Fruit fly (Drosophila melanogaster) whole organism, embryonic: ENCODE data around the gene CG11241.
"Not testable (repeated sequence)": the region's sequence is repeated elsewhere in the genome, so short reads cannot be mapped to it uniquely, and the experiment has no call there.

Source experiments
- CG10979 ChIP-seq: fragments of 200-800 bp; sonication (Bioruptor generic); optimal IDR thresholded peaks from 2 replicates; lab custom pipeline; 2018; ENCODE audit warnings: missing biosample characterization, mild to moderate bottlenecking, missing genetic modification characterization, moderate library complexity
- CG11456 ChIP-seq: fragments of 200-800 bp; sonication (Bioruptor generic); IDR thresholded peaks from 3 replicates; pipeline ENCODE4 v1.3.6; 2022; ENCODE audit warnings: missing biosample characterization, missing genetic modification characterization
- CG11695 ChIP-seq: fragments of 200-800 bp; sonication (Bioruptor generic); IDR thresholded peaks from 3 replicates; pipeline ENCODE4 v1.3.6; 2022; ENCODE audit warnings: missing biosample characterization, missing genetic modification characterization
- CG12104 ChIP-seq: fragments of 200-800 bp; sonication (Bioruptor generic); optimal IDR thresholded peaks from 3 replicates; lab custom pipeline; 2016; ENCODE audit warnings: missing biosample characterization, missing genetic modification characterization
- CG12659 ChIP-seq: fragments of 200-800 bp; sonication (Bioruptor generic); optimal IDR thresholded peaks from 3 replicates; lab custom pipeline; 2017; ENCODE audit warnings: mild to moderate bottlenecking, missing biosample characterization, missing genetic modification reagents, missing genetic modification characterization
- CG13424 ChIP-seq: fragments of 200-800 bp; sonication (Bioruptor generic); optimal IDR thresholded peaks from 2 replicates; lab custom pipeline; 2019; ENCODE audit warnings: missing biosample characterization, mild to moderate bottlenecking, missing genetic modification characterization, moderate library complexity
- CG15601 ChIP-seq: fragments of 200-800 bp; sonication (Bioruptor generic); optimal IDR thresholded peaks from 3 replicates; lab custom pipeline; 2019; ENCODE audit warnings: missing biosample characterization, mild to moderate bottlenecking, missing genetic modification characterization, moderate library complexity
- CG16813 ChIP-seq: fragments of 200-800 bp; sonication (Bioruptor generic); IDR thresholded peaks from 3 replicates; pipeline ENCODE4 v1.3.6; 2022; ENCODE audit warnings: missing biosample characterization, missing genetic modification characterization; ENCODE audit not compliant: partially characterized antibody
- CG16815 ChIP-seq: fragments of 200-800 bp; sonication (Bioruptor generic); optimal IDR thresholded peaks from 3 replicates; lab custom pipeline; 2017; ENCODE audit warnings: missing biosample characterization, mild to moderate bottlenecking, missing genetic modification characterization
- CG18011 ChIP-seq: fragments of 200-800 bp; sonication (Bioruptor generic); optimal IDR thresholded peaks from 2 replicates; lab custom pipeline; 2017; ENCODE audit warnings: missing biosample characterization, missing genetic modification characterization, mild to moderate bottlenecking, moderate library complexity, missing genotype
- CG2199 ChIP-seq: fragments of 200-800 bp; sonication (Bioruptor generic); IDR thresholded peaks from 3 replicates; pipeline ENCODE4 v1.3.6; 2022; ENCODE audit warnings: missing biosample characterization, missing genetic modification characterization
- CG3838 ChIP-seq: fragments of 200-800 bp; sonication (Bioruptor generic); optimal IDR thresholded peaks from 3 replicates; lab custom pipeline; 2016; ENCODE audit warnings: missing biosample characterization, missing genetic modification characterization
- CG4707 ChIP-seq: fragments of 200-800 bp; sonication (Bioruptor generic); optimal IDR thresholded peaks from 2 replicates; lab custom pipeline; 2018; ENCODE audit warnings: missing biosample characterization, mild to moderate bottlenecking, missing genetic modification characterization, moderate library complexity
- CTCF ChIP-seq: fragments of 200-800 bp; sonication (Bioruptor generic); optimal IDR thresholded peaks from 2 replicates; lab custom pipeline; 2017; ENCODE audit warnings: missing biosample characterization, mild to moderate bottlenecking, missing genetic modification characterization, moderate library complexity
- Dip2 ChIP-seq: fragments of 200-800 bp; sonication (Bioruptor generic); IDR thresholded peaks from 2 replicates; pipeline ENCODE4 v1.3.6; 2022; ENCODE audit warnings: missing biosample characterization, missing genetic modification characterization
- Ets97D ChIP-seq: fragments of 200-800 bp; sonication (Bioruptor generic); optimal IDR thresholded peaks from 3 replicates; lab custom pipeline; 2016; ENCODE audit warnings: missing biosample characterization, missing genetic modification characterization
- Fer3 ChIP-seq: fragments of 200-800 bp; sonication (Bioruptor generic); optimal IDR thresholded peaks from 2 replicates; lab custom pipeline; 2018; ENCODE audit warnings: missing biosample characterization, mild to moderate bottlenecking, missing genetic modification characterization, moderate library complexity
- H2.0 ChIP-seq: fragments of 200-800 bp; sonication (Bioruptor generic); IDR thresholded peaks from 2 replicates; pipeline ENCODE4 v1.3.6; 2022; ENCODE audit warnings: missing biosample characterization, missing genetic modification characterization
- HLH4C ChIP-seq: fragments of 200-800 bp; sonication (Bioruptor generic); IDR thresholded peaks from 3 replicates; pipeline ENCODE4 v1.3.6; 2022; ENCODE audit warnings: missing biosample characterization, missing genetic modification characterization; ENCODE audit not compliant: partially characterized antibody
- Trl ChIP-seq, 3 experiments: fragments of >200 bp in 2 of 3; fragments of 200-800 bp in 1 of 3; sonication (Bioruptor generic) in 1 of 3; optimal IDR thresholded peaks; 2 replicates in 1 of 3; 3 replicates in 2 of 3; lab custom pipeline; 2016 to 2017; ENCODE audit warnings: missing biosample characterization in 1 of 3, missing genetic modification characterization in 1 of 3
- ac ChIP-seq: fragments of 200-800 bp; sonication (Bioruptor generic); optimal IDR thresholded peaks from 3 replicates; lab custom pipeline; 2017; ENCODE audit warnings: missing biosample characterization, mild to moderate bottlenecking, missing genetic modification characterization
- ato ChIP-seq: fragments of 200-800 bp; sonication (Bioruptor generic); IDR thresholded peaks from 2 replicates; pipeline ENCODE4 v1.3.6; 2022; ENCODE audit warnings: missing biosample characterization, missing genetic modification characterization; ENCODE audit not compliant: partially characterized antibody
- dm ChIP-seq: fragments of 200-800 bp; sonication (Bioruptor generic); optimal IDR thresholded peaks from 3 replicates; lab custom pipeline; 2016; ENCODE audit warnings: missing biosample characterization, missing genetic modification characterization
- ken ChIP-seq: fragments of 200-800 bp; sonication (Bioruptor generic); IDR thresholded peaks from 3 replicates; pipeline ENCODE4 v1.3.6; 2022; ENCODE audit warnings: missing biosample characterization, missing genetic modification characterization
- odd ChIP-seq: fragments of 200-800 bp; sonication (Bioruptor generic); optimal IDR thresholded peaks from 2 replicates; lab custom pipeline; 2017; ENCODE audit warnings: missing biosample characterization, mild to moderate bottlenecking, missing genetic modification characterization
- psq ChIP-seq: fragments of 200-800 bp; sonication (Bioruptor generic); optimal IDR thresholded peaks from 2 replicates; lab custom pipeline; 2017; ENCODE audit warnings: missing biosample characterization, missing genetic modification characterization
- sc ChIP-seq, 3 experiments: fragments of >200 bp in 2 of 3; fragments of 200-800 bp in 1 of 3; sonication (Bioruptor generic) in 1 of 3; optimal IDR thresholded peaks; 2 replicates in 2 of 3; 3 replicates in 1 of 3; lab custom pipeline; 2017; ENCODE audit warnings: mild to moderate bottlenecking in 1 of 3, missing biosample characterization in 1 of 3, missing genetic modification characterization in 1 of 3, missing genetic modification reagents in 1 of 3
- sob ChIP-seq: fragments of 200-800 bp; sonication (Bioruptor generic); IDR thresholded peaks from 2 replicates; pipeline ENCODE4 v1.3.6; 2022; ENCODE audit warnings: missing biosample characterization, missing genetic modification characterization
- stwl ChIP-seq: fragments of 200-800 bp; sonication (Bioruptor generic); optimal IDR thresholded peaks from 3 replicates; lab custom pipeline; 2018; ENCODE audit warnings: missing biosample characterization, mild to moderate bottlenecking, missing genetic modification characterization, moderate library complexity
- tll ChIP-seq, 2 experiments: fragments of 200-800 bp in 1 of 2; fragments of >200 bp in 1 of 2; sonication (Bioruptor generic) in 1 of 2; optimal IDR thresholded peaks; 2 replicates each; lab custom pipeline; 2017 to 2019; ENCODE audit warnings: missing biosample characterization in 2 of 2, missing genetic modification characterization in 2 of 2, mild to moderate bottlenecking in 1 of 2, moderate library complexity in 1 of 2
- twi ChIP-seq: fragments of 200-800 bp; optimal IDR thresholded peaks from 2 replicates; lab custom pipeline; 2019; ENCODE audit warnings: missing biosample characterization, mild to moderate bottlenecking, missing genetic modification characterization, moderate library complexity

CG11241 gene

dm6 chr3L:22717137-22717767 lies 21.0 kb downstream of the CG11241 start, which contains the start of the genes ArfGAP3 and CG32452 (continued):
- TF ChIP-seq sc (optimal IDR thresholded peaks at IDR 0.05; lab: Kevin White, UChicago) (no peak), sc (GFP tag; optimal IDR thresholded peaks at IDR 0.05; lab: Kevin White, UChicago) (peak; percentile 34), CG13424 (tag; lab: Kevin White, UChicago) (peak; percentile 83), sob (GFP tag; lab: Robert Waterston, UW) (peak; percentile 73), H2.0 (peak; percentile 59; the same call in 1 of the 2 replicates), ato (GFP tag; lab: Robert Waterston, UW) (no peak), CG12659 (GFP tag; lab: Kevin White, UChicago) (peak; percentile 81), ken (GFP tag; lab: Robert Waterston, UW) (peak; percentile 58; the same call in 1 of the 3 replicates), CG16813 (GFP tag; lab: Robert Waterston, UW) (peak; percentile 64)

DNA sequence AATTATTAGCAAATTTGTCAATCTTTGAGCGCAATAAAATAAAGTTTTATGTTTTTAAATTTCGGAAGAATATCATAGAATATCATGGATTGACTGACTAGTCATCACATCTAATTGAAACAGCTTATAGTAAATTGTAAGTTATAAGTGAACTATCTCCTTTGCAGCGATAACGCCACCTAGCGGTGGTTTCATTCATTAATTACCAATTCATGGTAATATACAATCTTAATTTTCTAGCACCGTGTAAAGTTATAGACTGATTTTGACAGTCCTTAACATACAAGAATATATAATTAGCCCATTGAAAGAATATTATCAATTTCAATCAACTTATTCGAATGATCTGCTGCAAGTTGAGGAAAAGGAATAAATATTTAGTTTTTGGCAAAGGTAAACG lies 24.6 kb downstream of the CG11241 start:
- TF ChIP-seq Dip2 (peak; percentile 61), CG3838 (GFP tag; lab: Kevin White, UChicago) (no peak), CG12104 (GFP tag; lab: Kevin White, UChicago) (no peak), Trl (optimal IDR thresholded peaks at IDR 0.05; lab: Kevin White, UChicago) (no peak), Trl (GFP tag; optimal IDR thresholded peaks at IDR 0.05; lab: Kevin White, UChicago) (no peak), stwl (tag; lab: Kevin White, UChicago) (peak; percentile 12), CTCF (peak; percentile 88), CG15601 (peak; percentile 93)

DNA sequence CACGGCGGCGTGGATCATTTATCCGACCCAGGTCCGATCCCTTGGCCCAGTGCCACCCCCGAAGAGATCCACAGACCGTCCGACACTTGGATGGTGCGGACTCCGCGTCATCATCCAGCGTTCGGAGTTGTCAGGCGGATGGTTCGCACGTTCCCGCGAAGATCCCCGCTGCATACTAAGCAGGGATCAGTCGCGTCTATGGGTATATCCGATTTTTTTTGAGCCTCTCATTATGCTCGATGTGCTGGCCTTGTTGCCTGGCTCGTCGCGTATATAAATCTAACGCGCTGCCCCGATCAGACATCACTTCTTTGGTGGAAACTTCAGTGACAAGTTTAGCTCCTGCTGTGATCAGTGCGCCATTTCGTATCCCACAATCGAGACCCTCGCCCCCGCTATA lies 26.4 kb downstream of the CG11241 start, which contains the start of gene CG11370:
Gene CG11370 (plus strand): TSS at position 301 of the 400 bp plus-strand sequence.
- 0 out of 3 replicates have a peak, but pooled peaks have one; percentile 22 for TF ChIP-seq CG11456 (GFP tag; lab: Robert Waterston, UW)
- no peak for TF ChIP-seq CG11695 (GFP tag; lab: Robert Waterston, UW)
- TF ChIP-seq CG10979 (tag; lab: Kevin White, UChicago) = no peak

DNA sequence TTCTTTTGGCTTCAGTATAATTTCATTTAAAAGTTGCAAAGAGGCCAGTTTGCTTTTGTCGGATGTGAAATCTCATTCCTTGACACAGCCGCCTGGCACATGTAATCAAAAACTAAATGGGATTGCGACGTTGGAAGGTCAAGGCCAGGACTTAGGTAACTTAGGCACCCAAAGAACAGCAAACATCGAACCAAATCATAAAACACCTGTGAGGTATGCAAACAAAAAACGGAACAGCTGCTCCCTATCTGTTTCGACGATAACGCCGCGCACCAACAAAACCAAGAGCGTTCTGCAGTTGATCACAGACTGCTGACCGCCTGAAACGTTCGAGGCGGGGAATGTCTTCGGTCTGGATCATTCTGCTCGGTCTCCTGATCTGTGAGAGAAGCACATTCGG lies 39.1 kb downstream of the CG11241 start, which contains the start of gene CG45116:
Gene CG45116 (plus strand): TSS at position 301 of the 400 bp plus-strand sequence.
- TF ChIP-seq CG16815 (GFP tag; lab: Kevin White, UChicago) = no peak
- no peak for TF ChIP-seq Ets97D
- peak; percentile 37 for TF ChIP-seq ac (GFP tag; lab: Kevin White, UChicago)
- 0 out of 3 replicates have a peak, but pooled peaks have one; percentile 34 for TF ChIP-seq CG2199 (GFP tag; lab: Robert Waterston, UW)
- TF ChIP-seq dm = no peak
- TF ChIP-seq odd (GFP tag; lab: Kevin White, UChicago) = no peak
- TF ChIP-seq tll (GFP tag; optimal IDR thresholded peaks at IDR 0.05; lab: Kevin White, UChicago) = peak in 1 of 2 experiments; percentile 18
- no peak for TF ChIP-seq psq (GFP tag; lab: Kevin White, UChicago)
- no peak for TF ChIP-seq CG18011 (GFP tag; lab: Kevin White, UChicago)
- peak; percentile 58 for TF ChIP-seq twi (tag; lab: Kevin White, UChicago)
- TF ChIP-seq, all 482 proteins: peak for 4

- TF ChIP-seq HLH4C; CG4707 (GFP tag; lab: Kevin White, UChicago); Fer3: not testable (repeated sequence)
These were observed 41.3 kb downstream of the CG11241 start, which contains the start of gene CG32453 for dm6 chr3L:22696930-22697329. Gene CG32453, plus strand, starts transcription at chr3L:22697230.
